Worm (Caenorhabditis elegans) whole organism, mixed stage, embryonic: ENCODE measurements around the gene srw-10.

Experiments
- M03D4.4 ChIP-seq: sonication (generic microtip); optimal IDR thresholded peaks from 2 replicates; lab custom pipeline; 2017; ENCODE audit warnings: mild to moderate bottlenecking, missing genetic modification characterization, missing compliant biosample characterization
- bed-3 ChIP-seq: fragments of 200-800 bp; sonication (Bioruptor generic); optimal IDR thresholded peaks from 3 replicates; lab custom pipeline; 2018; ENCODE audit warnings: mild to moderate bottlenecking, missing genetic modification characterization, moderate library complexity, missing compliant biosample characterization
- blmp-1 ChIP-seq: fragments of 150-350 bp; optimal IDR thresholded peaks from 2 replicates; lab custom pipeline; 2014; ENCODE audit warnings: missing biosample characterization, missing genetic modification characterization
- ceh-39 ChIP-seq: fragments of 150-350 bp; optimal IDR thresholded peaks from 2 replicates; lab custom pipeline; 2014; ENCODE audit warnings: missing biosample characterization, missing genetic modification characterization
- ceh-43 ChIP-seq: fragments of 200-800 bp; sonication (Bioruptor generic); optimal IDR thresholded peaks from 2 replicates; lab custom pipeline; 2018; ENCODE audit warnings: mild to moderate bottlenecking, missing genetic modification characterization, moderate library complexity, missing compliant biosample characterization
- ceh-83 ChIP-seq: fragments of 200-800 bp; sonication (Bioruptor generic); optimal IDR thresholded peaks from 2 replicates; lab custom pipeline; 2018; ENCODE audit warnings: mild to moderate bottlenecking, missing genetic modification characterization, missing compliant biosample characterization
- ces-1 ChIP-seq: fragments of 150-350 bp; optimal IDR thresholded peaks from 2 replicates; lab custom pipeline; 2014; ENCODE audit warnings: missing biosample characterization, missing genetic modification reagents, missing genetic modification characterization
- cnd-1 ChIP-seq: fragments of 200-800 bp; sonication (Bioruptor generic); optimal IDR thresholded peaks from 2 replicates; lab custom pipeline; 2018; ENCODE audit warnings: mild to moderate bottlenecking, missing genetic modification characterization, missing compliant biosample characterization
- drap-1 ChIP-seq: fragments of 200-800 bp; sonication (Bioruptor generic); optimal IDR thresholded peaks from 3 replicates; lab custom pipeline; 2018; ENCODE audit warnings: mild to moderate bottlenecking, missing genetic modification characterization, missing compliant biosample characterization
- elt-3 ChIP-seq: fragments of 150-350 bp; optimal IDR thresholded peaks from 2 replicates; lab custom pipeline; 2014; ENCODE audit warnings: missing biosample characterization, missing genetic modification characterization
- flh-1 ChIP-seq: fragments of 200-800 bp; sonication (Bioruptor generic); optimal IDR thresholded peaks from 2 replicates; lab custom pipeline; 2018; ENCODE audit warnings: mild to moderate bottlenecking, missing genetic modification characterization, moderate library complexity, missing compliant biosample characterization
- hlh-1 ChIP-seq: fragments of 150-350 bp; optimal IDR thresholded peaks from 2 replicates; lab custom pipeline; 2014; ENCODE audit warnings: missing biosample characterization, missing genetic modification reagents, missing genetic modification characterization
- lin-13 ChIP-seq: fragments of 150-350 bp; optimal IDR thresholded peaks from 2 replicates; lab custom pipeline; 2014; ENCODE audit warnings: missing biosample characterization, missing genetic modification characterization
- lin-32 ChIP-seq: fragments of 200-800 bp; sonication (Bioruptor generic); optimal IDR thresholded peaks from 2 replicates; lab custom pipeline; 2018; ENCODE audit warnings: mild to moderate bottlenecking, missing genetic modification characterization, missing compliant biosample characterization
- lsy-2 ChIP-seq: fragments of 150-350 bp; optimal IDR thresholded peaks from 2 replicates; lab custom pipeline; 2014; ENCODE audit warnings: missing biosample characterization, missing genetic modification characterization
- mab-5 ChIP-seq: fragments of 150-350 bp; optimal IDR thresholded peaks from 2 replicates; lab custom pipeline; 2014; ENCODE audit warnings: missing biosample characterization, missing genetic modification characterization
- mep-1 ChIP-seq: fragments of 150-350 bp; optimal IDR thresholded peaks from 2 replicates; lab custom pipeline; 2017; ENCODE audit warnings: missing biosample characterization, missing genetic modification reagents, missing genetic modification characterization, inconsistent platforms
- nhr-12 ChIP-seq: fragments of 150-350 bp; optimal IDR thresholded peaks from 2 replicates; lab custom pipeline; 2014; ENCODE audit warnings: missing biosample characterization, missing genetic modification characterization
- nhr-2 ChIP-seq: fragments of 150-350 bp; optimal IDR thresholded peaks from 2 replicates; lab custom pipeline; 2014; ENCODE audit warnings: missing biosample characterization, missing genetic modification characterization
- nhr-237 ChIP-seq: fragments of 150-350 bp; optimal IDR thresholded peaks from 2 replicates; lab custom pipeline; 2014; ENCODE audit warnings: missing biosample characterization, missing genetic modification characterization
- nhr-28 ChIP-seq: fragments of 150-350 bp; optimal IDR thresholded peaks from 2 replicates; lab custom pipeline; 2014; ENCODE audit warnings: missing biosample characterization, missing genetic modification characterization
- nhr-76 ChIP-seq: sonication (generic microtip); optimal IDR thresholded peaks from 2 replicates; lab custom pipeline; 2017; ENCODE audit warnings: missing biosample characterization, missing genetic modification characterization
- pha-4 ChIP-seq: fragments of 150-350 bp; optimal IDR thresholded peaks from 2 replicates; lab custom pipeline; 2018; ENCODE audit warnings: missing biosample characterization, missing genetic modification reagents, missing genetic modification characterization
- sem-2 ChIP-seq: fragments of 200-800 bp; sonication (Bioruptor generic); optimal IDR thresholded peaks from 2 replicates; lab custom pipeline; 2018; ENCODE audit warnings: mild to moderate bottlenecking, missing genetic modification characterization, missing compliant biosample characterization
- snpc-4 ChIP-seq: fragments of 150-350 bp; optimal IDR thresholded peaks from 2 replicates; lab custom pipeline; 2014; ENCODE audit warnings: missing biosample characterization, missing genetic modification characterization
- sptf-1 ChIP-seq: sonication (generic microtip); optimal IDR thresholded peaks from 2 replicates; lab custom pipeline; 2017; ENCODE audit warnings: mild to moderate bottlenecking, missing genetic modification characterization, moderate library complexity, missing compliant biosample characterization
- tbx-8 ChIP-seq: fragments of 200-800 bp; sonication (Bioruptor generic); optimal IDR thresholded peaks from 2 replicates; lab custom pipeline; 2018; ENCODE audit warnings: mild to moderate bottlenecking, missing genetic modification characterization, moderate library complexity, missing compliant biosample characterization
- unc-120 ChIP-seq: sonication (generic microtip); optimal IDR thresholded peaks from 2 replicates; lab custom pipeline; 2017; ENCODE audit warnings: missing genetic modification characterization, missing compliant biosample characterization; ENCODE audit not compliant: poor library complexity, severe bottlenecking
- unc-39 ChIP-seq: fragments of 150-350 bp; optimal IDR thresholded peaks from 2 replicates; lab custom pipeline; 2014; ENCODE audit warnings: missing biosample characterization, missing genetic modification characterization
- unc-62 ChIP-seq: fragments of 150-350 bp; optimal IDR thresholded peaks from 2 replicates; lab custom pipeline; 2014; ENCODE audit warnings: missing biosample characterization, missing genetic modification reagents, missing genetic modification characterization
- zip-8 ChIP-seq: fragments of 150-350 bp; optimal IDR thresholded peaks from 2 replicates; lab custom pipeline; 2014; ENCODE audit warnings: missing biosample characterization, missing genetic modification characterization
- ztf-11 ChIP-seq: fragments of 150-350 bp; optimal IDR thresholded peaks from 2 replicates; lab custom pipeline; 2014; ENCODE audit warnings: missing biosample characterization, missing genetic modification characterization

Gene srw-10

ce11 chrIII:12714266-12714665, 40.9 kb upstream of the srw-10 start, which contains the start of gene ssl-1:
TSS of gene ssl-1 (plus strand) at chrIII:12714566.
- TF ChIP-seq bed-3 (no peak), hlh-1 (no peak), ceh-83 (GFP tag; lab: Kevin White, UChicago) (no peak), unc-120 (tag; lab: Kevin White, UChicago) (no peak), sem-2 (GFP tag; lab: Kevin White, UChicago) (no peak), unc-62 (GFP tag; lab: Kevin White, UChicago) (no peak), tbx-8 (no peak), ztf-11 (tag; lab: Kevin White, UChicago) (no peak), nhr-12 (no peak)

DNA sequence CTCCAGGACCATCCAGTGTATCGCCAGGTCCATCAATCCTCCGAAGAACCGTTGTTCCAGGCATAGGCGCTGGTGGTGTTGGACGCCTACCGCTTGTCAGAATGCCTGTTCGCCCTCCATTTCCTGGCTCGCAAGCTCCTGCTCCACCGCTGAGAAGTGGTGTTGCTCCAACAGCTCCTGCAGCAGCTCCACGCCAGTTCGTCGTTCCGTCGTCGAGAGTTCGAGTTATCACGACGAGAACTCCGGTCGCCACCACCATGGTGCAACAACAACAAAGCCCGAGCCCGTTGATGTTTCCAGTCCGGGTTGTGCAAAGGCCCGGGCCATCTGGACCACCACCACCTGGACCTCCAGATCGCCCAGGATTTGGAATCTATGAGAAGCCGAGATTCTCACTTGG, 27.0 kb upstream of the srw-10 start:
- TF ChIP-seq lin-13 (no peak), mep-1 (no peak), nhr-76 (no peak), unc-39 (tag; lab: Kevin White, UChicago) (no peak), cnd-1 (no peak), lin-32 (GFP tag; lab: Kevin White, UChicago) (no peak), nhr-2 (tag; lab: Kevin White, UChicago) (no peak), nhr-12 (no peak), unc-120 (tag; lab: Kevin White, UChicago) (no peak), elt-3 (tag; lab: Kevin White, UChicago) (no peak), flh-1 (no peak), tbx-8 (no peak), ceh-43 (GFP tag; lab: Kevin White, UChicago) (no peak), zip-8 (tag; lab: Kevin White, UChicago) (no peak), nhr-237 (tag; lab: Kevin White, UChicago) (no peak), sem-2 (GFP tag; lab: Kevin White, UChicago) (no peak), nhr-28 (no peak), bed-3 (no peak), sptf-1 (no peak)

DNA sequence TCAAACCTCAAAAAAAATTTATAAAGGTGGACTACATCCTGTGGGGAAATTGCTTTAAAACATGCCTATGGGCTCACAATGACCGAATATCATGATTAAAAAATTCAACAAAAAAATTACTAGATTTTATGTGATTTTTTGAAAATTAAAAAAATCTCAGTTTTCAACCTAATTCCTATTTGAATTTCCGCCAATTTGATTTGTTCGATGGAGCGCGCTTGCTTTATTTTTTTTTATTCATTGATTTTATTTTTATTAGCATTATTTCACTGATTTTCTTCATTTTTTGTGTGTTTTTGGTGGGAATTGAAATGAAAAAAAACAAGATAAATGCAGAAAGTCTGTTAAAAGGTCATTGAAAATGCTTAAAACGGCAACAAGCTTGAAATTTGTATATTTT, 16.2 kb upstream of the srw-10 start:
- no peak for TF ChIP-seq ceh-43 (GFP tag; lab: Kevin White, UChicago)
- no peak for TF ChIP-seq unc-120 (tag; lab: Kevin White, UChicago)
- no peak for TF ChIP-seq pha-4
- no peak for TF ChIP-seq nhr-28
- no peak for TF ChIP-seq lsy-2
- no peak for TF ChIP-seq unc-62 (GFP tag; lab: Kevin White, UChicago)
- no peak for TF ChIP-seq sptf-1
- TF ChIP-seq drap-1: no peak
- TF ChIP-seq mab-5 (tag; lab: Kevin White, UChicago): no peak
- no peak for TF ChIP-seq elt-3 (tag; lab: Kevin White, UChicago)
- TF ChIP-seq ztf-11 (tag; lab: Kevin White, UChicago): no peak
- TF ChIP-seq zip-8 (tag; lab: Kevin White, UChicago): no peak
- TF ChIP-seq nhr-2 (tag; lab: Kevin White, UChicago): no peak
- no peak for TF ChIP-seq ces-1 (GFP tag; lab: Kevin White, UChicago)
- TF ChIP-seq sem-2 (GFP tag; lab: Kevin White, UChicago): no peak
- no peak for TF ChIP-seq unc-39 (tag; lab: Kevin White, UChicago)
- TF ChIP-seq snpc-4: no peak
- TF ChIP-seq nhr-76: no peak
- no peak for TF ChIP-seq M03D4.4

- TF ChIP-seq lsy-2: no peak
Measured at ce11 chrIII:12740313-12740712, 14.8 kb upstream of the srw-10 start.

ce11 chrIII:12743515-12743914, 11.6 kb upstream of the srw-10 start:
- no peak for TF ChIP-seq bed-3
- TF ChIP-seq nhr-28: no peak
- TF ChIP-seq ceh-39 (tag; lab: Kevin White, UChicago): no peak
- no peak for TF ChIP-seq M03D4.4
- no peak for TF ChIP-seq nhr-12
- no peak for TF ChIP-seq zip-8 (tag; lab: Kevin White, UChicago)
- no peak for TF ChIP-seq lin-32 (GFP tag; lab: Kevin White, UChicago)
- no peak for TF ChIP-seq unc-39 (tag; lab: Kevin White, UChicago)
- no peak for TF ChIP-seq blmp-1 (tag; lab: Kevin White, UChicago)
- no peak for TF ChIP-seq nhr-237 (tag; lab: Kevin White, UChicago)
- TF ChIP-seq pha-4: no peak
- no peak for TF ChIP-seq sptf-1
- TF ChIP-seq cnd-1: no peak
- TF ChIP-seq unc-62 (GFP tag; lab: Kevin White, UChicago): no peak
- no peak for TF ChIP-seq elt-3 (tag; lab: Kevin White, UChicago)
- no peak for TF ChIP-seq drap-1
- TF ChIP-seq nhr-2 (tag; lab: Kevin White, UChicago): no peak
- TF ChIP-seq ztf-11 (tag; lab: Kevin White, UChicago): no peak
- no peak for TF ChIP-seq nhr-76
